Worm (Caenorhabditis elegans) whole organism, dauer: ENCODE data around the gene gba-2.

Experiments used
- unc-62 ChIP-seq: sonication (generic microtip); optimal IDR thresholded peaks from 2 replicates; lab custom pipeline; 2017; ENCODE audit warnings: missing biosample characterization, missing genetic modification reagents, missing genetic modification characterization

gba-2 gene

DNA sequence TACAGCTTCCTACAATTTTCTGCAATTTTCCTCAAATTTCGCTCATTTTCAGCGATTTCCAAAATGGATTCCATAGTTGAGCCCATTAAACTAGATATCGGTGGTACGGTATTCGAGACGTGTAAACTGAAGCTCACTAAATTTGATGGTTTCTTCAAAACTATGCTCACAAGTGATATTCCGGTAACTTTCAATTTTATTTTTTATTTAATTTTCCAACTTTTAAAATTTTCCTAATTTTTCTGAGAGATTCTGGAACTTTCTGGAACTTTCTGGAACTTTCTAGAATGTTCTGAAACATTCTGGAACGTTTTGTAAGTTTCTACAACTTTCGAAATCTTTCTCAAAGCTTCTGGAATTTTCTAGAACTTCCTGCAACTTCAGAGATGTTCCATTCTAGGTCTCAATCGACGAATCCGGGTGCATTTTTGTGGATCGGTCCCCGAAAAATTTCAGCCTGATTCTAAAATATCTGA lies 39.3 kb downstream of the gba-2 start, which contains the start of gene C40A11.2:
Gene C40A11.2, plus strand, starts transcription at position 51 of the 476 bp plus-strand sequence.
- TF ChIP-seq unc-62 (GFP tag; lab: Kevin White, UChicago) = no peak

DNA sequence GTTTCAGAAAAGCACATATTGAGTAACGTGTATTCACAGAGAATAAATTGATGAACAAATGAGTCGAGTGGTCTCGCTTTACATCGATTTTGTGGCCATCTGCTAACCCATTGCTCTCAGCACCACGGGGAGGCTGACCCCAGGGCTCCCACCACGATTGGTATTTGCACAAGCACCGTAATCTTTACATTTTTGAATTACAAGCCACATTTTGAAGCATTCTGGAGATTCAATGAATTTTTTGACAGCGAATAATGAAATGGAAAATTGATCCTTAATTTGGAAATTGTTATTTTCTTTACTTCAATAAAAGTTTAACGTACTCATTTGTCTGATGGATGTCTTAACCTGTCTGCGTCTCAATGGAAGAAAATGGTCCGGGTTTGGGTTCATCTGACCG lies 40.7 kb downstream of the gba-2 start, which contains the start of gene C40A11.6:
Gene C40A11.6, minus strand, starts transcription at position 101 of the 400 bp plus-strand sequence.
- no peak for TF ChIP-seq unc-62 (GFP tag; lab: Kevin White, UChicago)

- TF ChIP-seq unc-62 (GFP tag; lab: Kevin White, UChicago) = no peak
Measured at ce11 chrII:2140817-2141216, 45.4 kb downstream of the gba-2 start, which contains the start of gene C40A11.3. Gene C40A11.3 (plus strand): TSS chrII:2141117.

ce11 chrII:2138901-2139300 lies 47.3 kb downstream of the gba-2 start:
- no peak for TF ChIP-seq unc-62 (GFP tag; lab: Kevin White, UChicago)

- no peak for TF ChIP-seq unc-62 (GFP tag; lab: Kevin White, UChicago)
Measured at ce11 chrII:2137235-2137634, 49.0 kb downstream of the gba-2 start, which contains the start of gene C40A11.4. Gene C40A11.4 (plus strand): TSS chrII:2137422.

ce11 chrII:2135604-2136003 lies 50.6 kb downstream of the gba-2 start, which contains the start of gene hpo-7:
Gene hpo-7 (minus strand): TSS chrII:2135704.
- no peak for TF ChIP-seq unc-62 (GFP tag; lab: Kevin White, UChicago)
